ENCODE assay signal across 5 worm cellular contexts in genomic region chrIV:261607-262006, ce11.
TF ChIP-seq lines count a peak whose summit lies in the region.

Gene pqbp-1.1 (minus strand): TSS chrIV:261683.

TF ChIP-seq in whole organism, L1 larva, 84 proteins besides CTCF, POLR2A, EP300 and RAD21 (continues in another document):
- TF ChIP-seq fkh-4 (tag; optimal IDR thresholded peaks at IDR 0.05; lab: Kevin White, UChicago; ENCODE audit: borderline replicate concordance): no peak
- TF ChIP-seq isw-1 (GFP tag; IDR thresholded peaks at IDR 0.05; lab: Robert Waterston, UW): peak; percentile 58
- peak; percentile 32 for TF ChIP-seq irx-1 (tag; optimal IDR thresholded peaks at IDR 0.05; lab: Kevin White, UChicago)
- peak; percentile 58 for TF ChIP-seq aly-2 (tag; optimal IDR thresholded peaks at IDR 0.05; lab: Kevin White, UChicago)
- peak; percentile 76 to 82 for TF ChIP-seq lsy-2 (tag; optimal IDR thresholded peaks at IDR 0.05; lab: Kevin White, UChicago)
- TF ChIP-seq nhr-47 (tag; optimal IDR thresholded peaks at IDR 0.05; lab: Kevin White, UChicago): peak; percentile 77
- peak; percentile 18 for TF ChIP-seq rnt-1 (tag; optimal IDR thresholded peaks at IDR 0.05; lab: Kevin White, UChicago)
- peak; percentile 39 for TF ChIP-seq C04F5.9 (tag; optimal IDR thresholded peaks at IDR 0.05; lab: Kevin White, UChicago)
- TF ChIP-seq swsn-7 (tag; optimal IDR thresholded peaks at IDR 0.05; lab: Kevin White, UChicago): peak; percentile 55
- no peak for TF ChIP-seq ztf-11 (tag; optimal IDR thresholded peaks at IDR 0.05; lab: Kevin White, UChicago)
- peak; percentile 51 for TF ChIP-seq fkh-8 (tag; optimal IDR thresholded peaks at IDR 0.05; lab: Kevin White, UChicago)
- peak; percentile 95 to 97 for TF ChIP-seq lin-35 (GFP tag; optimal IDR thresholded peaks at IDR 0.05; lab: Kevin White, UChicago)
- peak; percentile 59 for TF ChIP-seq tbx-2 (tag; optimal IDR thresholded peaks at IDR 0.05; lab: Kevin White, UChicago)
- TF ChIP-seq fkh-10 (GFP tag; optimal IDR thresholded peaks at IDR 0.05; lab: Kevin White, UChicago): peak; percentile 42
- TF ChIP-seq lin-13 (GFP tag; optimal IDR thresholded peaks at IDR 0.05; lab: Kevin White, UChicago): peak; percentile 18
- TF ChIP-seq dsc-1 (tag; optimal IDR thresholded peaks at IDR 0.05; lab: Kevin White, UChicago): peak; percentile 51
- peak; percentile 59 for TF ChIP-seq nhr-90 (tag; optimal IDR thresholded peaks at IDR 0.05; lab: Kevin White, UChicago; ENCODE audit: poor library complexity)
- TF ChIP-seq C16A3.4 (tag; optimal IDR thresholded peaks at IDR 0.05; lab: Kevin White, UChicago): peak; percentile 58

TF ChIP-seq in whole organism, L3 larva, 47 proteins besides CTCF, POLR2A, EP300 and RAD21:
- TF ChIP-seq aly-2 (tag; optimal IDR thresholded peaks at IDR 0.05; lab: Kevin White, UChicago) (no peak), ztf-11 (tag; optimal IDR thresholded peaks at IDR 0.05; lab: Kevin White, UChicago) (no peak), ceh-28 (tag; optimal IDR thresholded peaks at IDR 0.05; lab: Kevin White, UChicago) (peak; percentile 61), snpc-4 (tag; optimal IDR thresholded peaks at IDR 0.05; lab: Kevin White, UChicago) (peak; percentile 37), pha-4 (tag; optimal IDR thresholded peaks at IDR 0.05; lab: Kevin White, UChicago) (peak; percentile 85), nhr-23 (tag; optimal IDR thresholded peaks at IDR 0.05; lab: Kevin White, UChicago) (peak; percentile 46), nhr-11 (tag; optimal IDR thresholded peaks at IDR 0.05; lab: Kevin White, UChicago) (no peak), nhr-25 (tag; optimal IDR thresholded peaks at IDR 0.05; lab: Kevin White, UChicago) (no peak), nfya-1 (tag; optimal IDR thresholded peaks at IDR 0.05; lab: Kevin White, UChicago; ENCODE audit: insufficient read depth) (peak; percentile 43), elt-2 (tag; optimal IDR thresholded peaks at IDR 0.05; lab: Kevin White, UChicago) (no peak), ZK546.5 (tag; optimal IDR thresholded peaks at IDR 0.05; lab: Kevin White, UChicago) (no peak), nhr-43 (tag; optimal IDR thresholded peaks at IDR 0.05; lab: Kevin White, UChicago; ENCODE audit: poor library complexity, severe bottlenecking) (no peak), nhr-237 (tag; optimal IDR thresholded peaks at IDR 0.05; lab: Kevin White, UChicago) (no peak), lin-15B (tag; optimal IDR thresholded peaks at IDR 0.05; lab: Kevin White, UChicago) (peak; percentile 68)
TF ChIP-seq in whole organism, L3 larva: peak in this region for 6.

TF ChIP-seq in whole organism, early embryonic, 17 proteins besides CTCF, POLR2A, EP300 and RAD21:
- no peak for TF ChIP-seq ama-1 (optimal IDR thresholded peaks at IDR 0.05; lab: Kevin White, UChicago)
- peak; percentile 39 for TF ChIP-seq F13C5.2 (tag; optimal IDR thresholded peaks at IDR 0.05; lab: Kevin White, UChicago)
- 0 out of 2 replicates have a peak, but pooled peaks have one; percentile 48 for TF ChIP-seq sea-1 (GFP tag; conservative IDR thresholded peaks at IDR 0.05; lab: Robert Waterston, UW)

TF ChIP-seq in whole organism, midembryonic, 9 proteins besides CTCF, POLR2A, EP300 and RAD21:
- TF ChIP-seq ref-1 (GFP tag; conservative IDR thresholded peaks at IDR 0.05; lab: Robert Waterston, UW) (no peak), T22C8.4 (GFP tag; IDR thresholded peaks at IDR 0.05; lab: Robert Waterston, UW) (peak; percentile 42; the same call in 1 of the 2 replicates), ztf-23 (GFP tag; IDR thresholded peaks at IDR 0.05; lab: Robert Waterston, UW) (no peak), tab-1 (GFP tag; IDR thresholded peaks at IDR 0.05; lab: Robert Waterston, UW) (no peak), ztf-29 (GFP tag; IDR thresholded peaks at IDR 0.05; lab: Robert Waterston, UW) (no peak), klf-2 (GFP tag; conservative IDR thresholded peaks at IDR 0.05; lab: Robert Waterston, UW) (no peak), med-1 (GFP tag; optimal IDR thresholded peaks at IDR 0.05; lab: Kevin White, UChicago; ENCODE audit: insufficient read depth) (no peak), flt-1 (GFP tag; IDR thresholded peaks at IDR 0.05; lab: Robert Waterston, UW) (0 out of 2 replicates have a peak, but pooled peaks have one; percentile 59)

TF ChIP-seq in whole organism, young adult, 124 proteins besides CTCF, POLR2A, EP300 and RAD21:
- TF ChIP-seq lin-35 (GFP tag; optimal IDR thresholded peaks at IDR 0.05; lab: Kevin White, UChicago) (peak in 1 of 3 experiments; percentile 90), F33H1.4 (GFP tag; IDR thresholded peaks at IDR 0.05; lab: Robert Waterston, UW) (no peak), mel-28 (tag; optimal IDR thresholded peaks at IDR 0.05; lab: Kevin White, UChicago; ENCODE audit: borderline replicate concordance) (no peak), tbp1 (GFP tag; optimal IDR thresholded peaks at IDR 0.05; lab: Kevin White, UChicago) (no peak), mxl-1 (tag; optimal IDR thresholded peaks at IDR 0.05; lab: Kevin White, UChicago) (no peak), ztf-25 (GFP tag; IDR thresholded peaks at IDR 0.05; lab: Robert Waterston, UW) (no peak), ama-1 (optimal IDR thresholded peaks at IDR 0.05; lab: Kevin White, UChicago) (no peak), ama-1 (GFP tag; optimal IDR thresholded peaks at IDR 0.05; lab: Kevin White, UChicago) (peak in 1 of 2 experiments; percentile 19), zfh-2 (GFP tag; conservative IDR thresholded peaks at IDR 0.05; lab: Robert Waterston, UW) (no peak), madf-10 (tag; optimal IDR thresholded peaks at IDR 0.05; lab: Kevin White, UChicago) (no peak), aptf-2 (GFP tag; conservative IDR thresholded peaks at IDR 0.05; lab: Robert Waterston, UW) (no peak), ztf-3 (GFP tag; optimal IDR thresholded peaks at IDR 0.05; lab: Kevin White, UChicago) (no peak), hlh-26 (GFP tag; conservative IDR thresholded peaks at IDR 0.05; lab: Robert Waterston, UW) (no peak), Y95B8A.8 (GFP tag; IDR thresholded peaks at IDR 0.05; lab: Robert Waterston, UW) (no peak), atf-7 (tag; optimal IDR thresholded peaks at IDR 0.05; lab: Kevin White, UChicago) (no peak), Y53F4B.3 (GFP tag; IDR thresholded peaks at IDR 0.05; lab: Robert Waterston, UW) (no peak), ceh-100 (GFP tag; IDR thresholded peaks at IDR 0.05; lab: Robert Waterston, UW) (no peak), bed-2 (GFP tag; IDR thresholded peaks at IDR 0.05; lab: Robert Waterston, UW) (no peak), pha-4 (tag; optimal IDR thresholded peaks at IDR 0.05; lab: Kevin White, UChicago) (no peak), Y56A3A.18 (GFP tag; IDR thresholded peaks at IDR 0.05; lab: Robert Waterston, UW) (no peak), ceh-27 (GFP tag; optimal IDR thresholded peaks at IDR 0.05; lab: Kevin White, UChicago) (no peak), gei-17 (GFP tag; optimal IDR thresholded peaks at IDR 0.05; lab: Kevin White, UChicago) (no peak), lin-40 (tag; optimal IDR thresholded peaks at IDR 0.05; lab: Kevin White, UChicago) (peak; percentile 32), mcd-1 (GFP tag; IDR thresholded peaks at IDR 0.05; lab: Robert Waterston, UW) (peak; percentile 88), F49E8.2 (tag; optimal IDR thresholded peaks at IDR 0.05; lab: Kevin White, UChicago; ENCODE audit: insufficient read depth) (no peak), efl-1 (GFP tag; optimal IDR thresholded peaks at IDR 0.05; lab: Kevin White, UChicago) (peak; percentile 55), let-526 (GFP tag; IDR thresholded peaks at IDR 0.05; lab: Robert Waterston, UW) (no peak), Y67H2A.10 (GFP tag; conservative IDR thresholded peaks at IDR 0.05; lab: Robert Waterston, UW) (no peak), him-1 (tag; optimal IDR thresholded peaks at IDR 0.05; lab: Kevin White, UChicago) (no peak), T07F8.4 (tag; optimal IDR thresholded peaks at IDR 0.05; lab: Kevin White, UChicago) (no peak), snpc-4 (GFP tag; optimal IDR thresholded peaks at IDR 0.05; lab: Kevin White, UChicago) (no peak), snpc-4 (tag; optimal IDR thresholded peaks at IDR 0.05; lab: Kevin White, UChicago) (no peak), ztf-22 (GFP tag; optimal IDR thresholded peaks at IDR 0.05; lab: Kevin White, UChicago) (no peak), Y53G8AR.9 (GFP tag; conservative IDR thresholded peaks at IDR 0.05; lab: Robert Waterston, UW) (no peak), sptf-2 (GFP tag; optimal IDR thresholded peaks at IDR 0.05; lab: Kevin White, UChicago) (no peak), lin-54 (GFP tag; optimal IDR thresholded peaks at IDR 0.05; lab: Kevin White, UChicago) (peak; percentile 79), lsl-1 (GFP tag; optimal IDR thresholded peaks at IDR 0.05; lab: Kevin White, UChicago) (no peak)

Comparison
In these comparisons a context has a peak if more than half of its experiments do, and no peak if none do; other contexts are left out.
1. Of the 8 proteins assayed by ChIP-seq in both whole organism, young adult and whole organism, L1 larva: peak only in whole organism, young adult: none; only in whole organism, L1 larva: dpl-1 and nhr-90; in both: efl-1; in neither: 3; mixed calls (peak in some experiments, not most) for 2.